Worm (Caenorhabditis elegans): ENCODE data around the gene fbxc-55.

ce11 chrII:3149521-3150190, 20.3 kb downstream of the fbxc-55 start, which contains the start of the genes T10D4.11 and T10D4.1:
- TF ChIP-seq daf-19 (GFP tag; conservative IDR thresholded peaks at IDR 0.05): no peak
- no peak for TF ChIP-seq dpl-1 (GFP tag; optimal IDR thresholded peaks at IDR 0.05)
- no peak for TF ChIP-seq ceh-82 (tag; optimal IDR thresholded peaks at IDR 0.05)
- TF ChIP-seq ama-1 (optimal IDR thresholded peaks at IDR 0.05): no peak
- no peak for TF ChIP-seq daf-16 (GFP tag; optimal IDR thresholded peaks at IDR 0.05)
- no peak for TF ChIP-seq daf-16 (tag; optimal IDR thresholded peaks at IDR 0.05)
- no peak for TF ChIP-seq nhr-25 (tag; optimal IDR thresholded peaks at IDR 0.05; ENCODE audit: borderline replicate concordance, insufficient read depth)
